Fruit fly (Drosophila melanogaster): ENCODE measurements around the gene Tango10.
"Not testable (repeated sequence)": the region's sequence is repeated elsewhere in the genome, so short reads cannot be mapped to it uniquely, and the experiment has no call there.

The Tango10 gene

dm6 chrX:11733795-11734194, 13.8 kb downstream of the Tango10 start, which contains the start of gene inaF-A:
TSS of gene inaF-A (minus strand) at chrX:11733895.
- TF ChIP-seq CG17801 (GFP tag; optimal IDR thresholded peaks at IDR 0.05; ENCODE audit: partially characterized antibody), result no peak

dm6 chrX:11736421-11736820, 16.4 kb downstream of the Tango10 start:
- no peak for TF ChIP-seq CG17801 (GFP tag; optimal IDR thresholded peaks at IDR 0.05; ENCODE audit: partially characterized antibody)

- TF ChIP-seq CG17801 (GFP tag; optimal IDR thresholded peaks at IDR 0.05; ENCODE audit: partially characterized antibody), result not testable (repeated sequence)
Measured at dm6 chrX:11753973-11754372, 33.9 kb downstream of the Tango10 start, which contains the start of gene m. TSS of gene m (plus strand) at chrX:11754273.

DNA sequence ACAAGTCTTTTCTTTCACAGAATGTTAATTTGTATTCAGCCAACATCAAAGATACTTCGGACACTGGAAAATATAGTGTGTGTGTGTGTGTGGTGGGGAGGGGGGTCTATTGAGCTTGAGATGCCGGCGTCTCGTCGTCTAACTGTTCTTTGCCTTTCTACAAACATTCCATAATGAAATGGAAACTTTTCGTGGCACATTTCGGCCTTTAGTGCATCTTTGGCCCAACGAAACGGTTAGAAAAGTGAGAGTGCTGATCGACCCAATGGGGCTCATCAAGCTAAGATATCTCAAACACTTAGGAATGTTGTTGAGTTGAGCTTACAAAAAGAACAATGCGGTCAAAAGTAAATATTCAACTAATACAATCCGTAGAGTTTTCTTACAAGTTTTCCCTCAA, 36.8 kb downstream of the Tango10 start:
- TF ChIP-seq CG17801 (GFP tag; optimal IDR thresholded peaks at IDR 0.05; ENCODE audit: partially characterized antibody), result no peak

- TF ChIP-seq CG17801 (GFP tag; optimal IDR thresholded peaks at IDR 0.05; ENCODE audit: partially characterized antibody), result no peak
Measured at dm6 chrX:11764540-11765136, 44.6 kb downstream of the Tango10 start, which contains the start of gene CG9360. TSS of gene CG9360 (minus strand) at chrX:11764590.

dm6 chrX:11769435-11769834, 49.4 kb downstream of the Tango10 start:
- no peak for TF ChIP-seq CG17801 (GFP tag; optimal IDR thresholded peaks at IDR 0.05; ENCODE audit: partially characterized antibody)
